Worm (Caenorhabditis elegans): Measurements from ENCODE around the gene dyf-6.

DNA sequence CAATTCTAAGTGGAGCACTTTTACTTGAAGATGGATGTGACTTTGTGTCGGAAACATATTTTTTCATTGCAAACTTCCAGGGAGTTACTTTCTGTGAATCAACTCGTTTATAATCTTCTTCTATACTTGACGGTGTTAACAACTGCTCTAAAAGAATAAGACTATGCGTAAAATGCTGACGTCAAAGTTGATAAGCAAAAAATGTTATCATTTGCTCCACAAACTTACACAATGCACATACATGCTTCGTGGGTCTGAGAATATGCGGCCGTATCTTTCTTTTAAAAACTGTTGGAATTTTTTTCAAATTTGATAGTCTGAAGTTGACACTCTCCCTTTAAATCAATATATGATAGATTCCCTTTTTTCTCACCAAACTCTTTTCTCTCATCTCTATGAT, 8.9 kb upstream of the dyf-6 start:
- TF ChIP-seq nhr-27 (tag; optimal IDR thresholded peaks at IDR 0.05) (no peak), sdz-38 (tag; optimal IDR thresholded peaks at IDR 0.05) (no peak), nhr-120 (GFP tag; IDR thresholded peaks at IDR 0.05) (no peak), attf-6 (GFP tag; IDR thresholded peaks at IDR 0.05) (no peak), hlh-26 (GFP tag; conservative IDR thresholded peaks at IDR 0.05) (no peak)

Measured in whole organism, young adult.